Worm (Caenorhabditis elegans) whole organism, L4 larva: ENCODE data around the gene cutl-23.

Source experiments
- D1046.2 ChIP-seq: fragments of 200-800 bp; sonication (Bioruptor generic); IDR thresholded peaks from 2 replicates; pipeline ENCODE4 v1.3.6; 2022; ENCODE audit warnings: missing genetic modification characterization, missing compliant biosample characterization
- F10B5.3 ChIP-seq: sonication (generic microtip); optimal IDR thresholded peaks from 2 replicates; lab custom pipeline; 2016; ENCODE audit warnings: mild to moderate bottlenecking, missing genetic modification characterization, missing compliant biosample characterization
- F44E2.7 ChIP-seq: fragments of 200-800 bp; sonication (Bioruptor generic); IDR thresholded peaks from 2 replicates; pipeline ENCODE4 v2.1.2; 2022; ENCODE audit warnings: missing genetic modification characterization, missing compliant biosample characterization
- T26A8.4 ChIP-seq: fragments of 200-800 bp; sonication (Bioruptor generic); IDR thresholded peaks from 2 replicates; pipeline ENCODE4 v1.3.6; 2022; ENCODE audit warnings: missing genetic modification characterization, missing compliant biosample characterization
- Y105C5A.15 ChIP-seq: fragments of 200-800 bp; sonication (Bioruptor generic); IDR thresholded peaks from 2 replicates; pipeline ENCODE4 v1.3.6; 2022; ENCODE audit warnings: missing genetic modification characterization, missing compliant biosample characterization
- Y5F2A.4 ChIP-seq: fragments of 200-800 bp; sonication (Bioruptor generic); optimal IDR thresholded peaks from 2 replicates; lab custom pipeline; 2018; ENCODE audit warnings: mild to moderate bottlenecking, missing genetic modification characterization, missing compliant biosample characterization
- Y75B8A.6 ChIP-seq: fragments of 200-800 bp; sonication (Bioruptor generic); IDR thresholded peaks from 2 replicates; pipeline ENCODE4 v1.3.6; 2022; ENCODE audit warnings: missing genetic modification reagents, missing genetic modification characterization, missing compliant biosample characterization
- ZK337.2 ChIP-seq: fragments of 200-800 bp; sonication (Bioruptor generic); IDR thresholded peaks from 2 replicates; pipeline ENCODE4 v1.3.6; 2022; ENCODE audit warnings: missing genetic modification reagents, missing genetic modification characterization, missing compliant biosample characterization
- aha-1 ChIP-seq: fragments of 150-350 bp; peaks from one replicate; lab custom pipeline; 2014; ENCODE audit warnings: missing biosample characterization, missing genetic modification characterization
- arid-1 ChIP-seq: fragments of 200-800 bp; sonication (Bioruptor generic); conservative IDR thresholded peaks from 2 replicates; pipeline ENCODE4 v1.3.6; 2022; ENCODE audit warnings: missing genetic modification reagents, missing genetic modification characterization, missing compliant biosample characterization
- ceh-62 ChIP-seq: sonication (generic microtip); optimal IDR thresholded peaks from 2 replicates; lab custom pipeline; 2017; ENCODE audit warnings: missing biosample characterization, missing genetic modification characterization
- cey-2 ChIP-seq: sonication (generic microtip); optimal IDR thresholded peaks from 3 replicates; lab custom pipeline; 2017; ENCODE audit warnings: missing genetic modification characterization, mild to moderate bottlenecking, missing compliant biosample characterization, antibody characterized with exemption, borderline replicate concordance; ENCODE audit not compliant: insufficient read depth
- ctbp-1 ChIP-seq: fragments of 200-800 bp; sonication (Bioruptor generic); IDR thresholded peaks from 2 replicates; pipeline ENCODE4 v1.3.6; 2022; ENCODE audit warnings: missing genetic modification reagents, missing genetic modification characterization, missing compliant biosample characterization
- daf-12 ChIP-seq: fragments of 150-350 bp; optimal IDR thresholded peaks from 2 replicates; lab custom pipeline; 2014; ENCODE audit warnings: missing biosample characterization, missing genetic modification reagents, missing genetic modification characterization
- dmd-8 ChIP-seq: fragments of 200-800 bp; sonication (Bioruptor generic); IDR thresholded peaks from 2 replicates; pipeline ENCODE4 v1.3.6; 2022; ENCODE audit warnings: missing genetic modification characterization, missing compliant biosample characterization
- dpl-1 ChIP-seq: fragments of 150-350 bp; optimal IDR thresholded peaks from 2 replicates; lab custom pipeline; 2014; ENCODE audit warnings: missing biosample characterization, missing genetic modification reagents, missing genetic modification characterization
- duxl-1 ChIP-seq: sonication (generic microtip); optimal IDR thresholded peaks from 2 replicates; lab custom pipeline; 2016; ENCODE audit warnings: mild to moderate bottlenecking, missing genetic modification characterization, moderate library complexity, missing compliant biosample characterization; ENCODE audit not compliant: poor library complexity
- dve-1 ChIP-seq: sonication (generic microtip); optimal IDR thresholded peaks from 2 replicates; lab custom pipeline; 2017; ENCODE audit warnings: antibody characterized with exemption, mild to moderate bottlenecking, missing genetic modification characterization, missing compliant biosample characterization; ENCODE audit not compliant: insufficient read depth
- egl-27 ChIP-seq: sonication (generic microtip); optimal IDR thresholded peaks from 3 replicates; lab custom pipeline; 2017; ENCODE audit warnings: missing biosample characterization, missing genetic modification reagents, missing genetic modification characterization
- egl-43 ChIP-seq: fragments of 200-800 bp; sonication (Bioruptor generic); IDR thresholded peaks from 2 replicates; pipeline ENCODE4 v1.3.6; 2022; ENCODE audit warnings: missing genetic modification reagents, missing genetic modification characterization, missing compliant biosample characterization
- gei-8 ChIP-seq: fragments of 200-800 bp; sonication (Bioruptor generic); optimal IDR thresholded peaks from 2 replicates; lab custom pipeline; 2018; ENCODE audit warnings: mild to moderate bottlenecking, missing genetic modification characterization, missing compliant biosample characterization
- hif-1 ChIP-seq, 2 experiments: sonication (generic microtip); optimal IDR thresholded peaks; 2 replicates each; lab custom pipeline; 2016 to 2017; ENCODE audit warnings: missing compliant biosample characterization in 2 of 2, missing genetic modification characterization in 2 of 2, missing genetic modification reagents in 2 of 2, missing genotype in 2 of 2, mild to moderate bottlenecking in 1 of 2
- hlh-30 ChIP-seq: sonication (generic microtip); optimal IDR thresholded peaks from 2 replicates; lab custom pipeline; 2017; ENCODE audit warnings: antibody characterized with exemption, mild to moderate bottlenecking, missing genetic modification characterization, missing compliant biosample characterization; ENCODE audit not compliant: insufficient read depth
- hmg-1.1 ChIP-seq: fragments of 200-800 bp; sonication (Bioruptor generic); IDR thresholded peaks from 2 replicates; pipeline ENCODE4 v1.3.6; 2022; ENCODE audit warnings: missing genetic modification reagents, missing genetic modification characterization, missing compliant biosample characterization
- lin-1 ChIP-seq: fragments of 200-800 bp; sonication (Bioruptor generic); IDR thresholded peaks from 2 replicates; pipeline ENCODE4 v1.3.6; 2022; ENCODE audit warnings: missing genetic modification reagents, missing genetic modification characterization, missing compliant biosample characterization
- lin-13 ChIP-seq: fragments of 150-350 bp; optimal IDR thresholded peaks from 2 replicates; lab custom pipeline; 2014; ENCODE audit warnings: missing biosample characterization, missing genetic modification reagents, missing genetic modification characterization
- lin-15B ChIP-seq: fragments of 150-350 bp; sonication (generic microtip); optimal IDR thresholded peaks from 3 replicates; lab custom pipeline; 2014; ENCODE audit warnings: missing biosample characterization, missing genetic modification characterization
- lin-38 ChIP-seq: fragments of 200-800 bp; sonication (Bioruptor generic); IDR thresholded peaks from 2 replicates; pipeline ENCODE4 v1.3.6; 2022; ENCODE audit warnings: missing genetic modification reagents, missing genetic modification characterization, missing compliant biosample characterization
- lin-39 ChIP-seq: fragments of 150-350 bp; optimal IDR thresholded peaks from 2 replicates; lab custom pipeline; 2014; ENCODE audit warnings: missing biosample characterization, missing genetic modification reagents, missing genetic modification characterization
- lir-3 ChIP-seq: sonication (generic microtip); optimal IDR thresholded peaks from 2 replicates; lab custom pipeline; 2016; ENCODE audit warnings: mild to moderate bottlenecking, missing genetic modification characterization, missing compliant biosample characterization
- mdl-1 ChIP-seq, 2 experiments: fragments of 150-350 bp in 1 of 2; sonication (generic microtip) in 1 of 2; optimal IDR thresholded peaks; 2 replicates each; lab custom pipeline; 2014 to 2017; ENCODE audit warnings: missing biosample characterization in 2 of 2, missing genetic modification characterization in 2 of 2
- mxl-2 ChIP-seq: fragments of 200-800 bp; sonication (Bioruptor generic); conservative IDR thresholded peaks from 2 replicates; pipeline ENCODE4 v1.3.6; 2022; ENCODE audit warnings: missing genetic modification reagents, missing genetic modification characterization, missing compliant biosample characterization
- nhr-102 ChIP-seq: sonication (generic microtip); optimal IDR thresholded peaks from 2 replicates; lab custom pipeline; 2016; ENCODE audit warnings: mild to moderate bottlenecking, missing genetic modification characterization, moderate library complexity, missing compliant biosample characterization
- nhr-111 ChIP-seq: fragments of 200-800 bp; sonication (Bioruptor generic); optimal IDR thresholded peaks from 2 replicates; lab custom pipeline; 2018; ENCODE audit warnings: mild to moderate bottlenecking, missing genetic modification characterization, missing compliant biosample characterization
- nhr-41 ChIP-seq: fragments of 200-800 bp; sonication (Bioruptor generic); IDR thresholded peaks from 2 replicates; pipeline ENCODE4 v1.3.6; 2022; ENCODE audit warnings: missing genetic modification reagents, missing genetic modification characterization, missing compliant biosample characterization
- nhr-48 ChIP-seq: sonication (generic microtip); optimal IDR thresholded peaks from 2 replicates; lab custom pipeline; 2016; ENCODE audit warnings: mild to moderate bottlenecking, missing genetic modification characterization, missing compliant biosample characterization
- rbr-2 ChIP-seq: sonication (generic microtip); optimal IDR thresholded peaks from 2 replicates; lab custom pipeline; 2016; ENCODE audit warnings: missing genotype, missing genetic modification characterization, missing compliant biosample characterization
- sdz-12 ChIP-seq: fragments of 200-800 bp; sonication (Bioruptor generic); optimal IDR thresholded peaks from 2 replicates; lab custom pipeline; 2018; ENCODE audit warnings: mild to moderate bottlenecking, missing genetic modification characterization, missing compliant biosample characterization
- set-16 ChIP-seq: fragments of 200-800 bp; sonication (Bioruptor generic); IDR thresholded peaks from 2 replicates; pipeline ENCODE4 v1.3.6; 2022; ENCODE audit warnings: missing genetic modification reagents, missing genetic modification characterization, missing compliant biosample characterization
- skn-1 ChIP-seq: fragments of 150-350 bp; optimal IDR thresholded peaks from 2 replicates; lab custom pipeline; 2014; ENCODE audit warnings: missing biosample characterization, missing genetic modification characterization
- snpc-1.2 ChIP-seq: fragments of 200-800 bp; sonication (Bioruptor generic); IDR thresholded peaks from 2 replicates; pipeline ENCODE4 v1.3.6; 2022; ENCODE audit warnings: missing genetic modification reagents, missing genetic modification characterization, missing compliant biosample characterization
- spr-3 ChIP-seq: fragments of 200-800 bp; sonication (Bioruptor generic); optimal IDR thresholded peaks from 2 replicates; lab custom pipeline; 2018; ENCODE audit warnings: mild to moderate bottlenecking, missing genetic modification characterization, missing compliant biosample characterization
- tag-97 ChIP-seq: fragments of 200-800 bp; sonication (Bioruptor generic); IDR thresholded peaks from 2 replicates; pipeline ENCODE4 v1.3.6; 2022; ENCODE audit warnings: missing genetic modification characterization, missing compliant biosample characterization
- unc-130 ChIP-seq: sonication (generic microtip); optimal IDR thresholded peaks from 2 replicates; lab custom pipeline; 2016; ENCODE audit warnings: missing genetic modification reagents, missing genetic modification characterization, missing compliant biosample characterization
- unc-62 ChIP-seq, 3 experiments: fragments of 150-350 bp in 1 of 3; sonication (generic microtip); optimal IDR thresholded peaks in 2 of 3; peaks in 1 of 3; 1 replicate in 1 of 3; 2 replicates in 2 of 3; lab custom pipeline; 2014 to 2017; ENCODE audit warnings: missing biosample characterization in 3 of 3, missing genetic modification characterization in 3 of 3, missing genetic modification reagents in 3 of 3, missing genotype in 1 of 3
- vab-7 ChIP-seq: fragments of 200-800 bp; sonication (Bioruptor generic); IDR thresholded peaks from 2 replicates; pipeline ENCODE4 v1.3.6; 2022; ENCODE audit warnings: missing genetic modification reagents, missing genetic modification characterization, missing compliant biosample characterization

cutl-23 gene

DNA sequence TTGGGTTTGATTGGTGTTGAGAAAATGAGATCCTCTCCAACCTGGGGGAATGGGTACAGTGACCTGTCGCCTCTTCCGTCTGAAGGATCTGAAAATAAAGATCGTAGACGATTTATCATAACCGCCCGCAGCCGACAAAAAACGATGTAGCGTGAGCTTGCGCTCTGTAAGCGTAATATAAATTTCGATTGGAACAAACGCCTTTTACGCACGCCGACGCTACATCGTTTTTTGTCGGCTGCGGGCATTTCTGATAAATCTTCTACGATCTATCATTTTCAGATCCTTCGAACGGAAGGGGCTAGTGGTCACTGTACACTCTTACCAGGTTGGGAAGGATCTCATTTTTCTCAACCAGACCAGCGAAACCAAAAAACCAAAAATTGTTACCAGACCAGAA is 21.6 kb upstream of the cutl-23 start:
- TF ChIP-seq lin-39 (tag; lab: Kevin White, UChicago) (no peak), hmg-1.1 (GFP tag; lab: Robert Waterston, UW) (no peak), aha-1 (peak; percentile 63)

DNA sequence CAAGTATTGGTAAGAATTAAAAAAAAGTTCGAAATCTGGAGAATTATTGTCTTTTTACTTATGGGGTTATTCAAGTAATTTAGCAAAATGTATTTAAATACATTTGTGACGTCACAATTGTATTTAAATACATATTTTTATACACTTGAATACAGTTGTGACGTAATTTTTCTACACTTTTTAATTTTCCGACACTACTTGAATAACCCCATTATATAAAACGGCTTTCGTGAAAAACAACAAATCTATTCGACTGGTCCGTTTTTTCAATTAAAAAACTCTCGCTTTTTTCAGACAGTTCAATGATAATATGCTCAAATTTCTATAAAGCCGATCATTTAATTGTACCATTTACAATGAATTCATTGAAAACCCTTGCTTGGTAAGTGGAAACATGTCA is 19.5 kb upstream of the cutl-23 start:
- no peak for TF ChIP-seq daf-12 (tag; lab: Kevin White, UChicago)
- no peak for TF ChIP-seq F44E2.7 (GFP tag; lab: Robert Waterston, UW)
- TF ChIP-seq lin-1 (GFP tag; lab: Robert Waterston, UW), result no peak

DNA sequence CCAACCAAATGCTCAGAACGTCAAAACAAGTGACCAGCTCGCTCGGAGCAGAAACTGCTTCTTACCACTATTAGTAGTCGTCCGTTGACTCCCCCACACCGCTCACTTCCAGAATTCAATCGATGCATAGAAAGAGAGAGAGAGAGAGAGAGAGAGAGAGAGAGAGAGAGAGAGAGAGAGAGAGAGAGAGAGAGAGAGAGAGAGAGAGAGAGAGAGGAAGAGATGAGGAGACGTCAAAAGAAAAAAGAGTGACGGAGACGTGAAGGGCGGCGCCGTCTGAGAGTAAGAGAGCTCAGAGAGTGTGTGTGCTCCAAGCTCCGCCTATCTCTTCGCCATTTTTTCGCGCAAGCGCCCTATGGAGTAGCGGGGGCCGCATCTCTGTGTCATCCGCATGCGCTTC is 14.8 kb upstream of the cutl-23 start, which contains the start of gene ida-1:
Gene ida-1 (plus strand): TSS at position 336 of the 400 bp plus-strand sequence.
- TF ChIP-seq snpc-1.2 (GFP tag; lab: Robert Waterston, UW) (no peak), nhr-48 (tag; lab: Kevin White, UChicago) (no peak), ceh-62 (no peak), lir-3 (tag; lab: Kevin White, UChicago) (no peak), cey-2 (tag; lab: Kevin White, UChicago) (no peak), dpl-1 (no peak), duxl-1 (no peak), egl-27 (tag; lab: Kevin White, UChicago) (no peak), mdl-1 (tag; optimal IDR thresholded peaks at IDR 0.05; lab: Kevin White, UChicago) (no peak), unc-62 (GFP tag; optimal IDR thresholded peaks at IDR 0.05 in 1 of 2; lab: Kevin White, UChicago) (peak in 1 of 2 experiments; percentile 95), unc-62 (tag; optimal IDR thresholded peaks at IDR 0.05; lab: Kevin White, UChicago) (no peak), egl-43 (GFP tag; lab: Robert Waterston, UW) (no peak), rbr-2 (tag; lab: Kevin White, UChicago) (no peak), gei-8 (GFP tag; lab: Kevin White, UChicago) (no peak), Y105C5A.15 (GFP tag; lab: Robert Waterston, UW) (no peak), set-16 (GFP tag; lab: Robert Waterston, UW) (peak; percentile 90), F10B5.3 (tag; lab: Kevin White, UChicago) (no peak), F44E2.7 (GFP tag; lab: Robert Waterston, UW) (no peak), aha-1 (peak; percentile 32), sdz-12 (GFP tag; lab: Kevin White, UChicago) (no peak), nhr-102 (tag; lab: Kevin White, UChicago) (no peak), hmg-1.1 (GFP tag; lab: Robert Waterston, UW) (peak; percentile 47), T26A8.4 (GFP tag; lab: Robert Waterston, UW) (no peak), hif-1 (tag; optimal IDR thresholded peaks at IDR 0.05; lab: Kevin White, UChicago) (no peak), mxl-2 (GFP tag; lab: Robert Waterston, UW) (no peak), skn-1 (tag; lab: Kevin White, UChicago) (no peak), lin-15B (tag; lab: Kevin White, UChicago) (no peak), nhr-41 (no peak), lin-13 (GFP tag; lab: Kevin White, UChicago) (no peak), unc-130 (GFP tag; lab: Kevin White, UChicago) (no peak), ZK337.2 (no peak), hlh-30 (tag; lab: Kevin White, UChicago) (peak; percentile 15), nhr-111 (GFP tag; lab: Kevin White, UChicago) (no peak), Y5F2A.4 (GFP tag; lab: Kevin White, UChicago) (no peak), ctbp-1 (GFP tag; lab: Robert Waterston, UW) (peak; percentile 64; the same call in 1 of the 2 replicates), tag-97 (no peak), daf-12 (tag; lab: Kevin White, UChicago) (no peak), Y75B8A.6 (no peak), lin-1 (GFP tag; lab: Robert Waterston, UW) (no peak), dmd-8 (GFP tag; lab: Robert Waterston, UW) (no peak), lin-38 (no peak), vab-7 (0 out of 2 replicates have a peak, but pooled peaks have one; percentile 11), dve-1 (tag; lab: Kevin White, UChicago) (no peak), D1046.2 (GFP tag; lab: Robert Waterston, UW) (no peak), arid-1 (no peak), spr-3 (GFP tag; lab: Kevin White, UChicago) (no peak)
